Fruit fly (Drosophila melanogaster) whole organism, embryonic: ENCODE measurements around the gene Tlk.

Experiments used
- ATbp ChIP-seq: fragments of 200-800 bp; sonication (Bioruptor generic); optimal IDR thresholded peaks from 2 replicates; lab custom pipeline; 2017; ENCODE audit warnings: missing biosample characterization, mild to moderate bottlenecking, missing genetic modification characterization, missing genetic modification reagents
- Abd-B ChIP-seq: fragments of 200-800 bp; sonication (Bioruptor generic); optimal IDR thresholded peaks from 2 replicates; lab custom pipeline; 2018; ENCODE audit warnings: missing biosample characterization, mild to moderate bottlenecking, missing genetic modification characterization, moderate library complexity
- Adf1 ChIP-seq: fragments of 200-800 bp; sonication (Bioruptor generic); IDR thresholded peaks from 2 replicates; pipeline ENCODE4 v1.3.6; 2022; ENCODE audit warnings: missing biosample characterization, missing genetic modification characterization
- Atf6 ChIP-seq: fragments of 200-800 bp; sonication (Bioruptor generic); IDR thresholded peaks from 2 replicates; pipeline ENCODE4 v1.3.6; 2022; ENCODE audit warnings: missing biosample characterization, missing genetic modification characterization
- BEAF-32 ChIP-seq: fragments of 200-800 bp; sonication (Bioruptor generic); optimal IDR thresholded peaks from 3 replicates; lab custom pipeline; 2017; ENCODE audit warnings: missing biosample characterization, missing genetic modification characterization, mild to moderate bottlenecking, moderate library complexity, missing genetic modification reagents
- Blimp-1 ChIP-seq: fragments of 200-800 bp; sonication (Bioruptor generic); optimal IDR thresholded peaks from 3 replicates; lab custom pipeline; 2018; ENCODE audit warnings: missing biosample characterization, missing genetic modification characterization, mild to moderate bottlenecking, moderate library complexity, missing genetic modification reagents
- CG10321 ChIP-seq: fragments of 200-800 bp; sonication (Bioruptor generic); IDR thresholded peaks from 2 replicates; pipeline ENCODE4 v1.3.6; 2022; ENCODE audit warnings: missing biosample characterization, missing genetic modification characterization
- CG11695 ChIP-seq: fragments of 200-800 bp; sonication (Bioruptor generic); IDR thresholded peaks from 3 replicates; pipeline ENCODE4 v1.3.6; 2022; ENCODE audit warnings: missing biosample characterization, missing genetic modification characterization
- CG12071 ChIP-seq: fragments of 200-800 bp; sonication (Bioruptor generic); optimal IDR thresholded peaks from 3 replicates; lab custom pipeline; 2018; ENCODE audit warnings: missing biosample characterization, mild to moderate bottlenecking, missing genetic modification characterization
- CG12942 ChIP-seq: fragments of 200-800 bp; sonication (Bioruptor generic); optimal IDR thresholded peaks from 3 replicates; lab custom pipeline; 2016; ENCODE audit warnings: missing biosample characterization, missing genetic modification characterization
- CG13123 ChIP-seq: fragments of 200-800 bp; sonication (Bioruptor generic); optimal IDR thresholded peaks from 2 replicates; lab custom pipeline; 2016; ENCODE audit warnings: missing biosample characterization, missing genetic modification characterization
- CG17186 ChIP-seq: fragments of 200-800 bp; sonication (Bioruptor generic); optimal IDR thresholded peaks from 3 replicates; lab custom pipeline; 2017; ENCODE audit warnings: missing biosample characterization, missing genetic modification reagents, missing genetic modification characterization
- CG1832 ChIP-seq: fragments of 200-800 bp; sonication (Bioruptor generic); optimal IDR thresholded peaks from 2 replicates; lab custom pipeline; 2017; ENCODE audit warnings: missing biosample characterization, mild to moderate bottlenecking, missing genetic modification characterization, inconsistent platforms
- CG3163 ChIP-seq: fragments of 200-800 bp; sonication (Bioruptor generic); optimal IDR thresholded peaks from 3 replicates; lab custom pipeline; 2016; ENCODE audit warnings: missing biosample characterization, missing genetic modification characterization
- CG5180 ChIP-seq: fragments of 200-800 bp; sonication (Bioruptor generic); optimal IDR thresholded peaks from 3 replicates; lab custom pipeline; 2017; ENCODE audit warnings: missing biosample characterization, missing genetic modification characterization, mild to moderate bottlenecking, moderate library complexity, missing genetic modification reagents
- CG5245 ChIP-seq: fragments of 200-800 bp; sonication (Bioruptor generic); optimal IDR thresholded peaks from 3 replicates; lab custom pipeline; 2016; ENCODE audit warnings: missing biosample characterization, missing genetic modification characterization
- CG6254 ChIP-seq: fragments of 200-800 bp; sonication (Bioruptor generic); optimal IDR thresholded peaks from 3 replicates; lab custom pipeline; 2017; ENCODE audit warnings: mild to moderate bottlenecking, missing biosample characterization, missing genetic modification reagents, missing genetic modification characterization
- CG6272 ChIP-seq: fragments of 200-800 bp; sonication (Bioruptor generic); IDR thresholded peaks from 2 replicates; pipeline ENCODE4 v1.3.6; 2022; ENCODE audit warnings: missing biosample characterization, missing genetic modification characterization
- D ChIP-seq, 2 experiments: fragments of 200-800 bp in 1 of 2; fragments of >200 bp in 1 of 2; sonication (Bioruptor generic) in 1 of 2; optimal IDR thresholded peaks; 2 replicates in 1 of 2; 3 replicates in 1 of 2; lab custom pipeline; 2017; ENCODE audit warnings: mild to moderate bottlenecking in 1 of 2, missing biosample characterization in 1 of 2, missing genetic modification characterization in 1 of 2, missing genetic modification reagents in 1 of 2
- Dll ChIP-seq: fragments of 200-800 bp; sonication (Bioruptor generic); IDR thresholded peaks from 4 replicates; pipeline ENCODE4 v1.3.6; 2022; ENCODE audit warnings: missing biosample characterization, missing genetic modification characterization; ENCODE audit not compliant: partially characterized antibody
- Dp ChIP-seq: fragments of 200-800 bp; sonication (Bioruptor generic); optimal IDR thresholded peaks from 2 replicates; lab custom pipeline; 2018; ENCODE audit warnings: missing biosample characterization, mild to moderate bottlenecking, missing genetic modification characterization, moderate library complexity
- E2f2 ChIP-seq: fragments of 200-800 bp; sonication (Bioruptor generic); IDR thresholded peaks from 2 replicates; pipeline ENCODE4 v1.3.6; 2022; ENCODE audit warnings: missing biosample characterization, missing genetic modification characterization
- Eip74EF ChIP-seq, 2 experiments: fragments of 200-800 bp in 1 of 2; fragments of >200 bp in 1 of 2; sonication (Bioruptor generic) in 1 of 2; optimal IDR thresholded peaks; 2 replicates each; lab custom pipeline; 2017 to 2019; ENCODE audit warnings: missing biosample characterization in 2 of 2, missing genetic modification characterization in 2 of 2, mild to moderate bottlenecking in 1 of 2, moderate library complexity in 1 of 2
- MBD-R2 ChIP-seq: fragments of 200-800 bp; sonication (Bioruptor generic); IDR thresholded peaks from 2 replicates; pipeline ENCODE4 v1.3.6; 2022; ENCODE audit warnings: missing biosample characterization, missing genetic modification characterization
- MTF-1 ChIP-seq: fragments of 200-800 bp; sonication (Bioruptor generic); optimal IDR thresholded peaks from 2 replicates; lab custom pipeline; 2018; ENCODE audit warnings: missing biosample characterization, mild to moderate bottlenecking, missing genetic modification characterization, borderline replicate concordance
- NC2β ChIP-seq: fragments of 200-800 bp; sonication (Bioruptor generic); optimal IDR thresholded peaks from 2 replicates; lab custom pipeline; 2016; ENCODE audit warnings: missing biosample characterization, missing genetic modification characterization
- Sin3A ChIP-seq: fragments of >200 bp; optimal IDR thresholded peaks from 2 replicates; lab custom pipeline; 2018
- Trl ChIP-seq, 3 experiments: fragments of >200 bp in 2 of 3; fragments of 200-800 bp in 1 of 3; sonication (Bioruptor generic) in 1 of 3; optimal IDR thresholded peaks; 2 replicates in 1 of 3; 3 replicates in 2 of 3; lab custom pipeline; 2016 to 2017; ENCODE audit warnings: missing biosample characterization in 1 of 3, missing genetic modification characterization in 1 of 3
- bbx ChIP-seq: fragments of 200-800 bp; sonication (Bioruptor generic); IDR thresholded peaks from 2 replicates; pipeline ENCODE4 v1.3.6; 2022; ENCODE audit warnings: missing biosample characterization, missing genetic modification characterization; ENCODE audit not compliant: partially characterized antibody
- cad ChIP-seq: fragments of >200 bp; optimal IDR thresholded peaks from 2 replicates; lab custom pipeline; 2017; ENCODE audit warnings: missing biosample characterization, missing genetic modification characterization
- cas ChIP-seq: fragments of 200-800 bp; sonication (Bioruptor generic); IDR thresholded peaks from 2 replicates; pipeline ENCODE4 v1.3.6; 2022; ENCODE audit warnings: missing biosample characterization, missing genetic modification characterization
- fd3F ChIP-seq: fragments of 200-800 bp; sonication (Bioruptor generic); optimal IDR thresholded peaks from 2 replicates; lab custom pipeline; 2018; ENCODE audit warnings: missing biosample characterization, mild to moderate bottlenecking, missing genetic modification characterization, moderate library complexity
- gro ChIP-seq: fragments of 200-800 bp; sonication (Bioruptor generic); optimal IDR thresholded peaks from 2 replicates; lab custom pipeline; 2016; ENCODE audit warnings: missing biosample characterization, missing genetic modification characterization
- hbn ChIP-seq: fragments of 200-800 bp; sonication (Bioruptor generic); IDR thresholded peaks from 2 replicates; pipeline ENCODE4 v1.3.6; 2022; ENCODE audit warnings: missing biosample characterization, missing genetic modification characterization; ENCODE audit not compliant: partially characterized antibody
- ind ChIP-seq: fragments of 200-800 bp; sonication (Bioruptor generic); optimal IDR thresholded peaks from 3 replicates; lab custom pipeline; 2016; ENCODE audit warnings: missing biosample characterization, missing genetic modification characterization
- lola ChIP-seq, 3 experiments: fragments of >200 bp in 2 of 3; fragments of 200-800 bp in 1 of 3; sonication (Bioruptor generic) in 1 of 3; optimal IDR thresholded peaks; 2 replicates each; lab custom pipeline; 2017 to 2019; ENCODE audit warnings: missing biosample characterization in 3 of 3, missing genetic modification characterization in 3 of 3, mild to moderate bottlenecking in 1 of 3, moderate library complexity in 1 of 3
- nom ChIP-seq: fragments of 200-800 bp; sonication (Bioruptor generic); optimal IDR thresholded peaks from 2 replicates; lab custom pipeline; 2017; ENCODE audit warnings: missing biosample characterization, missing genetic modification characterization, mild to moderate bottlenecking, moderate library complexity, missing genetic modification reagents
- psq ChIP-seq: fragments of 200-800 bp; sonication (Bioruptor generic); optimal IDR thresholded peaks from 2 replicates; lab custom pipeline; 2017; ENCODE audit warnings: missing biosample characterization, missing genetic modification characterization
- sisA ChIP-seq: fragments of 200-800 bp; sonication (Bioruptor generic); IDR thresholded peaks from 2 replicates; pipeline ENCODE4 v1.3.6; 2022; ENCODE audit warnings: missing biosample characterization, missing genetic modification characterization
- sqz ChIP-seq: fragments of 200-800 bp; sonication (Bioruptor generic); optimal IDR thresholded peaks from 3 replicates; lab custom pipeline; 2018; ENCODE audit warnings: missing biosample characterization, mild to moderate bottlenecking, missing genetic modification characterization
- stwl ChIP-seq: fragments of 200-800 bp; sonication (Bioruptor generic); optimal IDR thresholded peaks from 3 replicates; lab custom pipeline; 2018; ENCODE audit warnings: missing biosample characterization, mild to moderate bottlenecking, missing genetic modification characterization, moderate library complexity
- vvl ChIP-seq: fragments of 200-800 bp; sonication (Bioruptor generic); IDR thresholded peaks from 2 replicates; pipeline ENCODE4 v1.3.6; 2022; ENCODE audit warnings: missing biosample characterization, missing genetic modification characterization
- wor ChIP-seq: fragments of 200-800 bp; sonication (Bioruptor generic); IDR thresholded peaks from 2 replicates; pipeline ENCODE4 v1.3.6; 2022; ENCODE audit warnings: missing biosample characterization, missing genetic modification characterization

The Tlk gene

DNA sequence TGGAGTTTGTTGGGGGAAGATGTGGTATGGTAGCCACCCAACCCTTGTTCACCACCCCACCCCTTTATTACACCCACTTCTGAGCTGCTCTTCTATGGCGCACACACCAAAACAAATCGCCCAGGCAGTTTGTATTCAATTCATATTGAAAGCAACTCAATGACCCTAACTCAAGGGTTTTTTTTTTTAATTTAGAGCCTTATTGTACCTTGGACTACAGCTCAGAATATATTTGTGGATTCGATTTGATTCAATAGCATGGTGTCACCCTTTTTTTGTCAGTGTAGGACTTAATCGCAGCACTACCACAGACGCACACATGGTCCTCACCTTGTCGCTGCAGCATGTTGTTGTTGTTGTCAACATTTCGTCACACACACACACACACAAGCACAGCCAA, 2.4 kb downstream of the Tlk start (continued):
- TF ChIP-seq fd3F (GFP tag; lab: Kevin White, UChicago), result no peak
- TF ChIP-seq D (optimal IDR thresholded peaks at IDR 0.05; lab: Kevin White, UChicago), result no peak
- no peak for TF ChIP-seq D (GFP tag; optimal IDR thresholded peaks at IDR 0.05; lab: Kevin White, UChicago)
- TF ChIP-seq CG11695 (GFP tag; lab: Robert Waterston, UW), result no peak
- no peak for TF ChIP-seq Atf6
- TF ChIP-seq Trl (optimal IDR thresholded peaks at IDR 0.05; lab: Kevin White, UChicago), result no peak
- TF ChIP-seq Trl (GFP tag; optimal IDR thresholded peaks at IDR 0.05; lab: Kevin White, UChicago), result no peak
- TF ChIP-seq sisA (GFP tag; lab: Robert Waterston, UW), result peak; percentile 42; the same call in 1 of the 2 replicates
- no peak for TF ChIP-seq wor (GFP tag; lab: Robert Waterston, UW)
- no peak for TF ChIP-seq MTF-1 (GFP tag; lab: Kevin White, UChicago)
- TF ChIP-seq lola (GFP tag; optimal IDR thresholded peaks at IDR 0.05; lab: Kevin White, UChicago), result no peak
- no peak for TF ChIP-seq bbx (GFP tag; lab: Robert Waterston, UW)
- TF ChIP-seq NC2β (GFP tag; lab: Kevin White, UChicago), result no peak
- TF ChIP-seq CG12071, result no peak
- TF ChIP-seq ATbp (GFP tag; lab: Kevin White, UChicago), result peak; percentile 33
- no peak for TF ChIP-seq Eip74EF (GFP tag; optimal IDR thresholded peaks at IDR 0.05; lab: Kevin White, UChicago)
- TF ChIP-seq CG6272 (GFP tag; lab: Robert Waterston, UW), result no peak
- TF ChIP-seq, all 482 proteins: peak for 71

- TF ChIP-seq CG13123 (GFP tag; lab: Kevin White, UChicago), result no peak
- 0 out of 2 replicates have a peak, but pooled peaks have one; percentile 13 for TF ChIP-seq hbn (GFP tag; lab: Robert Waterston, UW)
- TF ChIP-seq CG12942, result no peak
- TF ChIP-seq CG10321 (GFP tag; lab: Robert Waterston, UW), result 0 out of 2 replicates have a peak, but pooled peaks have one; percentile 14
- no peak for TF ChIP-seq CG5245
- TF ChIP-seq gro (GFP tag; lab: Kevin White, UChicago), result no peak
- TF ChIP-seq CG3163 (GFP tag; lab: Kevin White, UChicago), result peak; percentile 40
- peak; percentile 51 for TF ChIP-seq stwl (tag; lab: Kevin White, UChicago)
- no peak for TF ChIP-seq cas (GFP tag; lab: Robert Waterston, UW)
- TF ChIP-seq MBD-R2 (GFP tag; lab: Robert Waterston, UW), result no peak
- peak; percentile 3 for TF ChIP-seq CG6254
- peak; percentile 22; the same call in 1 of the 2 replicates for TF ChIP-seq vvl
- no peak for TF ChIP-seq psq (GFP tag; lab: Kevin White, UChicago)
- TF ChIP-seq Blimp-1 (GFP tag; lab: Kevin White, UChicago), result peak; percentile 46
- TF ChIP-seq cad (GFP tag; lab: Kevin White, UChicago), result no peak
- peak; percentile 18 for TF ChIP-seq Dp
- TF ChIP-seq BEAF-32, result peak; percentile 4
- peak; percentile 57 for TF ChIP-seq E2f2 (GFP tag; lab: Robert Waterston, UW)
- peak; percentile 34 for TF ChIP-seq nom (GFP tag; lab: Kevin White, UChicago)
- peak in 1 of 2 experiments; percentile 88 for TF ChIP-seq Eip74EF (GFP tag; optimal IDR thresholded peaks at IDR 0.05; lab: Kevin White, UChicago)
- TF ChIP-seq Abd-B (GFP tag; lab: Kevin White, UChicago), result no peak
- TF ChIP-seq Adf1 (GFP tag; lab: Robert Waterston, UW), result peak; percentile 38
- peak; percentile 47 for TF ChIP-seq CG1832 (GFP tag; lab: Kevin White, UChicago)
- 0 out of 4 replicates have a peak, but pooled peaks have one; percentile 28 for TF ChIP-seq Dll (GFP tag; lab: Robert Waterston, UW)
- peak; percentile 55 to 71 for TF ChIP-seq Trl (optimal IDR thresholded peaks at IDR 0.05; lab: Kevin White, UChicago)
- no peak for TF ChIP-seq Trl (GFP tag; optimal IDR thresholded peaks at IDR 0.05; lab: Kevin White, UChicago)
- no peak for TF ChIP-seq Sin3A (lab: Kevin White, UChicago)
- TF ChIP-seq sqz, result peak; percentile 4
- peak; percentile 41 for TF ChIP-seq CG17186
- TF ChIP-seq ind (GFP tag; lab: Kevin White, UChicago), result no peak
- peak; percentile 29 for TF ChIP-seq CG5180 (GFP tag; lab: Kevin White, UChicago)
- TF ChIP-seq, all 482 proteins: peak for 19
These were observed 3.2 kb downstream of the Tlk start for dm6 chrX:3722975-3723374.
